Worm (Caenorhabditis elegans) whole organism, L3 larva: ENCODE measurements around the gene lips-12.

Experiments
- R02D3.7 ChIP-seq: fragments of 150-350 bp; optimal IDR thresholded peaks from 2 replicates; lab custom pipeline; 2014; ENCODE audit warnings: missing biosample characterization, missing genetic modification characterization
- ZK546.5 ChIP-seq: sonication (generic microtip); optimal IDR thresholded peaks from 2 replicates; lab custom pipeline; 2017; ENCODE audit warnings: missing biosample characterization, missing genetic modification characterization
- ceh-16 ChIP-seq: sonication (generic microtip); optimal IDR thresholded peaks from 2 replicates; lab custom pipeline; 2017; ENCODE audit warnings: missing biosample characterization, missing genetic modification characterization
- ceh-82 ChIP-seq: fragments of 150-350 bp; optimal IDR thresholded peaks from 2 replicates; lab custom pipeline; 2014; ENCODE audit warnings: missing biosample characterization, missing genetic modification characterization
- ceh-9 ChIP-seq: sonication (generic microtip); optimal IDR thresholded peaks from 2 replicates; lab custom pipeline; 2018; ENCODE audit warnings: missing biosample characterization, missing genetic modification characterization
- daf-12 ChIP-seq: fragments of 150-350 bp; optimal IDR thresholded peaks from 2 replicates; lab custom pipeline; 2014; ENCODE audit warnings: missing biosample characterization, missing genetic modification reagents, missing genetic modification characterization
- egl-27 ChIP-seq: sonication (generic microtip); optimal IDR thresholded peaks from 4 replicates; lab custom pipeline; 2017; ENCODE audit warnings: missing biosample characterization, missing genetic modification reagents, missing genetic modification characterization
- elt-1 ChIP-seq: fragments of 150-350 bp; optimal IDR thresholded peaks from 2 replicates; lab custom pipeline; 2014; ENCODE audit warnings: missing biosample characterization, missing genetic modification characterization
- elt-2 ChIP-seq: sonication (generic microtip); optimal IDR thresholded peaks from 2 replicates; lab custom pipeline; 2016; ENCODE audit warnings: missing genetic modification reagents, mild to moderate bottlenecking, missing genetic modification characterization, missing compliant biosample characterization
- eor-1 ChIP-seq, 2 experiments: fragments of 150-350 bp; optimal IDR thresholded peaks; 2 replicates each; lab custom pipeline; 2014 to 2018; ENCODE audit warnings: missing biosample characterization in 2 of 2, missing genetic modification characterization in 2 of 2
- fkh-10 ChIP-seq: sonication (generic microtip); optimal IDR thresholded peaks from 2 replicates; lab custom pipeline; 2017; ENCODE audit warnings: missing biosample characterization, missing genetic modification reagents, missing genetic modification characterization
- fkh-2 ChIP-seq: fragments of 150-350 bp; optimal IDR thresholded peaks from 2 replicates; lab custom pipeline; 2014; ENCODE audit warnings: missing biosample characterization, missing genetic modification reagents, missing genetic modification characterization
- fos-1 ChIP-seq: fragments of 150-350 bp; optimal IDR thresholded peaks from 2 replicates; lab custom pipeline; 2014; ENCODE audit warnings: missing biosample characterization, missing genetic modification characterization
- hmg-11 ChIP-seq: sonication (generic microtip); optimal IDR thresholded peaks from 2 replicates; lab custom pipeline; 2016; ENCODE audit warnings: missing genetic modification characterization, missing compliant biosample characterization
- jun-1 ChIP-seq: fragments of 150-350 bp; optimal IDR thresholded peaks from 2 replicates; lab custom pipeline; 2014; ENCODE audit warnings: missing biosample characterization, missing genetic modification reagents, missing genetic modification characterization
- lin-15B ChIP-seq: fragments of 150-350 bp; optimal IDR thresholded peaks from 2 replicates; lab custom pipeline; 2014; ENCODE audit warnings: missing biosample characterization, missing genetic modification characterization
- lin-39 ChIP-seq: fragments of 150-350 bp; optimal IDR thresholded peaks from 2 replicates; lab custom pipeline; 2018; ENCODE audit warnings: missing biosample characterization, missing genetic modification reagents, missing genetic modification characterization
- lsy-12 ChIP-seq: sonication (generic microtip); optimal IDR thresholded peaks from 2 replicates; lab custom pipeline; 2016; ENCODE audit warnings: mild to moderate bottlenecking, missing genetic modification characterization, missing compliant biosample characterization
- mdl-1 ChIP-seq: fragments of 150-350 bp; optimal IDR thresholded peaks from 2 replicates; lab custom pipeline; 2014; ENCODE audit warnings: missing biosample characterization, missing genetic modification characterization
- mml-1 ChIP-seq: fragments of 150-350 bp; sonication (generic microtip); optimal IDR thresholded peaks from 3 replicates; lab custom pipeline; 2014; ENCODE audit warnings: missing biosample characterization, missing genetic modification characterization
- nfya-1 ChIP-seq: sonication (generic microtip); optimal IDR thresholded peaks from 2 replicates; lab custom pipeline; 2017; ENCODE audit warnings: missing genetic modification characterization, mild to moderate bottlenecking, missing compliant biosample characterization, antibody characterized with exemption, moderate library complexity; ENCODE audit not compliant: insufficient read depth
- nhr-11 ChIP-seq: fragments of 150-350 bp; optimal IDR thresholded peaks from 2 replicates; lab custom pipeline; 2014; ENCODE audit warnings: missing biosample characterization, missing genetic modification characterization
- nhr-12 ChIP-seq: fragments of 150-350 bp; optimal IDR thresholded peaks from 2 replicates; lab custom pipeline; 2014; ENCODE audit warnings: missing biosample characterization, missing genetic modification characterization
- nhr-23 ChIP-seq: fragments of 150-350 bp; optimal IDR thresholded peaks from 2 replicates; lab custom pipeline; 2014; ENCODE audit warnings: missing biosample characterization, missing genetic modification reagents, missing genetic modification characterization
- nhr-237 ChIP-seq: fragments of 150-350 bp; optimal IDR thresholded peaks from 2 replicates; lab custom pipeline; 2014; ENCODE audit warnings: missing biosample characterization, missing genetic modification characterization
- nhr-25 ChIP-seq: sonication (generic microtip); optimal IDR thresholded peaks from 2 replicates; lab custom pipeline; 2017; ENCODE audit warnings: missing biosample characterization, missing genetic modification characterization
- nhr-67 ChIP-seq: fragments of 150-350 bp; optimal IDR thresholded peaks from 2 replicates; lab custom pipeline; 2014; ENCODE audit warnings: missing biosample characterization, missing genetic modification characterization
- nhr-77 ChIP-seq: fragments of 150-350 bp; optimal IDR thresholded peaks from 2 replicates; lab custom pipeline; 2014; ENCODE audit warnings: missing biosample characterization, missing genetic modification characterization
- pqm-1 ChIP-seq: fragments of 150-350 bp; optimal IDR thresholded peaks from 2 replicates; lab custom pipeline; 2017; ENCODE audit warnings: missing biosample characterization, missing genetic modification characterization, inconsistent platforms
- skn-1 ChIP-seq: fragments of 150-350 bp; optimal IDR thresholded peaks from 2 replicates; lab custom pipeline; 2014; ENCODE audit warnings: missing biosample characterization, missing genetic modification characterization
- snpc-4 ChIP-seq: fragments of 150-350 bp; optimal IDR thresholded peaks from 2 replicates; lab custom pipeline; 2014; ENCODE audit warnings: missing biosample characterization, missing genetic modification characterization
- unc-39 ChIP-seq: sonication (generic microtip); optimal IDR thresholded peaks from 4 replicates; lab custom pipeline; 2017; ENCODE audit warnings: missing biosample characterization, missing genetic modification characterization
- unc-62 ChIP-seq: fragments of 150-350 bp; sonication (generic microtip); optimal IDR thresholded peaks from 4 replicates; lab custom pipeline; 2014; ENCODE audit warnings: missing biosample characterization, missing genetic modification reagents, missing genetic modification characterization

The lips-12 gene

DNA sequence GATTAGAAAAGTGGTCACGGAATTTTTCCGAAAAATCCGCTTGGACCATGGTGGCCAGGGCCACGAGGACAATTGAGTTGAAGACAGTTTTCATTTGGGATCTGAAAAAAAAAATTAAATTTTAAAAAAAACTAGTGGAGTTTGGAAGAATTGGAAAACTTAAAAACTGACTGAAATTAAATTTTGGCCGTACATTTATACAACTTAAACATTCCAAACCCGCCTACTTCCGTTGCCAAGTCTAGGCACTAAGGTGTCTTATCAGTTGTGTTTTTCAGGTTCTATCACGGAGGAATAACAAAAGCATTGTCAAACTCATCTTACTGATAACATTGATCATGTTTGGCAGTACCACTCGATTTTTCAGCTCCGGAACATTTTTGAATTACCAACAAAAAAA, at the start of gene lips-12:
TSS of gene lips-12 (minus strand) at position 101 of the 400 bp plus-strand sequence.
- no peak for TF ChIP-seq nhr-77 (tag; lab: Kevin White, UChicago)
- TF ChIP-seq eor-1 (tag; optimal IDR thresholded peaks at IDR 0.05; lab: Kevin White, UChicago) = no peak
- no peak for TF ChIP-seq ceh-82 (tag; lab: Kevin White, UChicago)
- TF ChIP-seq ZK546.5 (tag; lab: Kevin White, UChicago) = no peak
- TF ChIP-seq nhr-11 (tag; lab: Kevin White, UChicago) = no peak
- TF ChIP-seq daf-12 (tag; lab: Kevin White, UChicago) = no peak
- TF ChIP-seq ceh-16 (tag; lab: Kevin White, UChicago) = no peak
- TF ChIP-seq nhr-237 (tag; lab: Kevin White, UChicago) = no peak
- TF ChIP-seq fkh-10 (GFP tag; lab: Kevin White, UChicago) = no peak
- TF ChIP-seq mdl-1 = no peak
- no peak for TF ChIP-seq nhr-25 (tag; lab: Kevin White, UChicago)
- no peak for TF ChIP-seq skn-1
- TF ChIP-seq elt-1 = no peak
- no peak for TF ChIP-seq unc-39 (tag; lab: Kevin White, UChicago)
- no peak for TF ChIP-seq snpc-4 (tag; lab: Kevin White, UChicago)
- TF ChIP-seq elt-2 (tag; lab: Kevin White, UChicago) = no peak
- no peak for TF ChIP-seq R02D3.7 (tag; lab: Kevin White, UChicago)
- TF ChIP-seq ceh-9 = no peak
- no peak for TF ChIP-seq pqm-1
- TF ChIP-seq, all 47 proteins: peak for 0

DNA sequence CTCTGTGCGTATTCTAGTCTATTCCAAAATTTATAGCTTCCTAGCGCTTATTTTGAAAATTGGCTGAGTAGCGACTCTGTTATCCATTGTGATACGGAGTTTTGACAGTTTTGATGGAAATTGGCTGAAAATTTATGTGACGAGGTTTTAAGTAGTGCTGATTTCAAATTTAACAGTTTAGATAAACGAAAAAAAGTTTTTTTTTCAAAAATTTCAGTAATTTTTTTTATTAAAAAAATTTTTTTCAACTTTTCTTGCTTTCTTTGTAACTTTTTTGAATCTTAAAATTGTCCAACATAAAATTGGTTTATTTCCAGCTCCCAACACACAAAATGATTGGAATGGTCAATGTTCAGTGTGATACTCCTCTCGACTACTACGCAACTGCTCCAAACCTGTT, 49.2 kb upstream of the lips-12 start, which contains the start of gene T23F4.2:
TSS of gene T23F4.2 (plus strand) at position 301 of the 400 bp plus-strand sequence.
- TF ChIP-seq unc-39 (tag; lab: Kevin White, UChicago) (no peak), elt-2 (tag; lab: Kevin White, UChicago) (no peak), unc-62 (no peak), fos-1 (tag; lab: Kevin White, UChicago) (no peak), ceh-82 (tag; lab: Kevin White, UChicago) (no peak), nhr-67 (no peak), lsy-12 (tag; lab: Kevin White, UChicago) (no peak), nhr-237 (tag; lab: Kevin White, UChicago) (no peak), hmg-11 (tag; lab: Kevin White, UChicago) (no peak), fkh-2 (tag; lab: Kevin White, UChicago) (no peak), ZK546.5 (tag; lab: Kevin White, UChicago) (no peak), eor-1 (tag; optimal IDR thresholded peaks at IDR 0.05; lab: Kevin White, UChicago) (no peak), lin-39 (tag; lab: Kevin White, UChicago) (no peak), nfya-1 (tag; lab: Kevin White, UChicago) (no peak), nhr-23 (tag; lab: Kevin White, UChicago) (no peak)
- TF ChIP-seq, all 47 proteins: peak for 0

DNA sequence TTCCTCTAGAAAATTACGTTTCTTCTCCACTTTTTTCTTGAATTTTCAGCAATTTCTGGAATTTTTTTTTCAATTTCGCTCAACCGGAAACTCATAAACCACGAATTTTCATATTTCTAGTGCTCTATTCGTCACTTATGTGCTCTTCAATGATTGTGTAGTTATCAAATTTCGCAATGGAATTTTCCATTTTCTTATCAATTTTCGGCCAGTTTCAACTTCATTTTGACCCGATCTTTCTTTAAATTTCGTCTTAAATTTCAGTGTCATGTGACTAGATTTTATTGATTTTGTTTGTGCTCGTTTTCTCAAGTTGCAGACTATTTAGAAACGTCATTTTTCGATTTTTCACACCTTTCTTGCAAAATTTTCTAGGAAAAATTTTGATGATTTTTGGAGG, 45.7 kb upstream of the lips-12 start:
- TF ChIP-seq elt-2 (tag; lab: Kevin White, UChicago) = peak; percentile 92
- no peak for TF ChIP-seq fkh-10 (GFP tag; lab: Kevin White, UChicago)
- peak; percentile 48 for TF ChIP-seq jun-1
- peak; percentile 46 for TF ChIP-seq pqm-1

DNA sequence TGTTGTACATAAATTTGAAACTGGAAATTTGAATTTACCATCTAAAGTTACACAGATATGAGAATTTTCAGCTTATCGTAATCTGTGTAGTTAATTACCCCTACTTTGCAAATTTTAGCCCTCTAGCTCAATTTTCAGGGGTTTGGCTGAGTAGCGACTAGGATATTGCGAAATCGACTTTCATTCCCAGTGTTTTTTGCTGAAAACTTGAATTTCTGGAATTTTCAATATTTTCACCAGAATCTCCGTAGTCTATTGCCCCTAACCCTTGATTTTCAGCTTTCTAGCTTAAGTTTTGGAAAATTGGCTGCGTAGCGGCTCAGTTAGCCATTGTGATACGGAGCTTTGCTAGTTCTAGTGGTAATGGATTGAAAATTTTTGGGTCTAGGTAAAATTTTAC, 43.1 kb upstream of the lips-12 start:
- no peak for TF ChIP-seq nhr-12
- TF ChIP-seq egl-27 = no peak
- TF ChIP-seq eor-1 (tag; optimal IDR thresholded peaks at IDR 0.05; lab: Kevin White, UChicago) = no peak
- no peak for TF ChIP-seq ceh-82 (tag; lab: Kevin White, UChicago)
- TF ChIP-seq fkh-2 (tag; lab: Kevin White, UChicago) = no peak
- no peak for TF ChIP-seq fos-1 (tag; lab: Kevin White, UChicago)
- no peak for TF ChIP-seq elt-2 (tag; lab: Kevin White, UChicago)
- TF ChIP-seq ceh-16 (tag; lab: Kevin White, UChicago) = no peak
- TF ChIP-seq lin-15B (tag; lab: Kevin White, UChicago) = no peak
- TF ChIP-seq, all 47 proteins: peak for 0

DNA sequence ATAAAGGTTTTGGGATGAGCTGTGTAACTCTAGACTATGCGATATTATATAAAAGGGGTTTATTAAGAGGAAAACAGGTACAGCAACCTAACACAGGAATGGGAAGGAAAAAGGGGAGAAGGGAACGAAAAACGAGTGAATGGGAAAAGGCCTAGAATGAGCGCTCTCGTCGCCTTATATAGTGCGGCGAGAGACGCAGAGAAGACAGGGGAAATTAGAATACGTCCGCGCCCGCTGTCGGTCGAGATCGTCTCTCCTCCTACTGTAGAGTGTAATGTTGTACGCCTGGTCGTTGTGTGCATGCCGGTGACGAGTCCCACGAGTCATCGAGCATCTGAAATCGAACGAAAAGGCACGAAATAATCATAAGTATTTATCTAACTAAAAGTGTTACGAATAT, 39.3 kb upstream of the lips-12 start:
- TF ChIP-seq unc-62 = no peak
- no peak for TF ChIP-seq lin-39 (tag; lab: Kevin White, UChicago)
- TF ChIP-seq fkh-2 (tag; lab: Kevin White, UChicago) = no peak
- no peak for TF ChIP-seq jun-1
- TF ChIP-seq mml-1 (tag; lab: Kevin White, UChicago) = no peak
- no peak for TF ChIP-seq snpc-4 (tag; lab: Kevin White, UChicago)
- no peak for TF ChIP-seq eor-1 (tag; optimal IDR thresholded peaks at IDR 0.05; lab: Kevin White, UChicago)
- no peak for TF ChIP-seq mdl-1
- TF ChIP-seq elt-1 = no peak
